Fruit fly (Drosophila melanogaster) whole organism, embryonic: ENCODE data around the gene dpp.
A peak's percentile ranks its signal among the peaks of the same experiment; 100 is the strongest.

Experiments used
- Antp ChIP-seq: fragments of 200-800 bp; sonication (Bioruptor generic); optimal IDR thresholded peaks from 3 replicates; lab custom pipeline; 2016; ENCODE audit warnings: missing biosample characterization, missing genetic modification characterization
- B-H2 ChIP-seq: fragments of 200-800 bp; sonication (Bioruptor generic); optimal IDR thresholded peaks from 2 replicates; lab custom pipeline; 2018; ENCODE audit warnings: missing biosample characterization, mild to moderate bottlenecking, missing genetic modification characterization
- BEAF-32 ChIP-seq: fragments of 200-800 bp; sonication (Bioruptor generic); optimal IDR thresholded peaks from 3 replicates; lab custom pipeline; 2017; ENCODE audit warnings: missing biosample characterization, missing genetic modification characterization, mild to moderate bottlenecking, moderate library complexity, missing genetic modification reagents
- CG10959 ChIP-seq: fragments of 200-800 bp; sonication (Bioruptor generic); IDR thresholded peaks from 2 replicates; pipeline ENCODE4 v1.3.6; 2022; ENCODE audit warnings: missing biosample characterization, missing genetic modification characterization
- CG11085 ChIP-seq: fragments of 200-800 bp; sonication (Bioruptor generic); IDR thresholded peaks from 2 replicates; pipeline ENCODE4 v1.3.6; 2022; ENCODE audit warnings: missing biosample characterization, missing genetic modification characterization
- CG12744 ChIP-seq: fragments of 200-800 bp; sonication (Bioruptor generic); optimal IDR thresholded peaks from 2 replicates; lab custom pipeline; 2016; ENCODE audit warnings: missing biosample characterization, missing genetic modification characterization
- CG13424 ChIP-seq: fragments of 200-800 bp; sonication (Bioruptor generic); optimal IDR thresholded peaks from 2 replicates; lab custom pipeline; 2019; ENCODE audit warnings: missing biosample characterization, mild to moderate bottlenecking, missing genetic modification characterization, moderate library complexity
- CG13894 ChIP-seq: fragments of 200-800 bp; sonication (Bioruptor generic); optimal IDR thresholded peaks from 3 replicates; lab custom pipeline; 2018; ENCODE audit warnings: missing biosample characterization, mild to moderate bottlenecking, missing genetic modification characterization, moderate library complexity
- CG14965 ChIP-seq: fragments of 200-800 bp; sonication (Bioruptor generic); optimal IDR thresholded peaks from 2 replicates; lab custom pipeline; 2016; ENCODE audit warnings: missing biosample characterization, missing genetic modification characterization, borderline replicate concordance
- CG1602 ChIP-seq: fragments of 200-800 bp; sonication (Bioruptor generic); optimal IDR thresholded peaks from 3 replicates; lab custom pipeline; 2016; ENCODE audit warnings: missing biosample characterization, missing genetic modification characterization
- CG17802 ChIP-seq: fragments of 200-800 bp; sonication (Bioruptor generic); optimal IDR thresholded peaks from 2 replicates; lab custom pipeline; 2018; ENCODE audit warnings: missing biosample characterization, mild to moderate bottlenecking, missing genetic modification characterization, moderate library complexity
- CG18476 ChIP-seq: fragments of 200-800 bp; sonication (Bioruptor generic); optimal IDR thresholded peaks from 2 replicates; lab custom pipeline; 2016; ENCODE audit warnings: missing biosample characterization, mild to moderate bottlenecking, missing genetic modification characterization
- CG2120 ChIP-seq: fragments of 200-800 bp; sonication (Bioruptor generic); optimal IDR thresholded peaks from 3 replicates; lab custom pipeline; 2016; ENCODE audit warnings: missing biosample characterization, missing genetic modification characterization
- CG31365 ChIP-seq: fragments of 200-800 bp; sonication (Bioruptor generic); optimal IDR thresholded peaks from 2 replicates; lab custom pipeline; 2018; ENCODE audit warnings: missing biosample characterization, mild to moderate bottlenecking, missing genetic modification characterization
- CG33557 ChIP-seq: fragments of 200-800 bp; sonication (Bioruptor generic); optimal IDR thresholded peaks from 2 replicates; lab custom pipeline; 2019; ENCODE audit warnings: missing biosample characterization, mild to moderate bottlenecking, missing genetic modification characterization, moderate library complexity
- CG3407 ChIP-seq: fragments of 200-800 bp; sonication (Bioruptor generic); optimal IDR thresholded peaks from 2 replicates; lab custom pipeline; 2018; ENCODE audit warnings: missing biosample characterization, mild to moderate bottlenecking, missing genetic modification characterization
- CG6254 ChIP-seq: fragments of 200-800 bp; sonication (Bioruptor generic); optimal IDR thresholded peaks from 3 replicates; lab custom pipeline; 2017; ENCODE audit warnings: mild to moderate bottlenecking, missing biosample characterization, missing genetic modification reagents, missing genetic modification characterization
- CG6689 ChIP-seq: fragments of 200-800 bp; sonication (Bioruptor generic); IDR thresholded peaks from 2 replicates; pipeline ENCODE4 v1.3.6; 2022; ENCODE audit warnings: missing biosample characterization, missing genetic modification characterization
- CG7271 ChIP-seq: fragments of 200-800 bp; sonication (Bioruptor generic); optimal IDR thresholded peaks from 2 replicates; lab custom pipeline; 2018; ENCODE audit warnings: missing biosample characterization, mild to moderate bottlenecking, missing genetic modification characterization, moderate library complexity
- CG7357 ChIP-seq: fragments of 200-800 bp; sonication (Bioruptor generic); IDR thresholded peaks from 3 replicates; pipeline ENCODE4 v1.3.6; 2022; ENCODE audit warnings: missing biosample characterization, missing genetic modification characterization
- CG7745 ChIP-seq: fragments of 200-800 bp; sonication (Bioruptor generic); optimal IDR thresholded peaks from 2 replicates; lab custom pipeline; 2018; ENCODE audit warnings: missing biosample characterization, mild to moderate bottlenecking, missing genetic modification characterization, moderate library complexity
- CG9727 ChIP-seq: fragments of 200-800 bp; sonication (Bioruptor generic); optimal IDR thresholded peaks from 3 replicates; lab custom pipeline; 2017; ENCODE audit warnings: missing biosample characterization, mild to moderate bottlenecking, missing genetic modification characterization
- CrebB ChIP-seq: fragments of 200-800 bp; sonication (Bioruptor generic); optimal IDR thresholded peaks from 3 replicates; lab custom pipeline; 2018; ENCODE audit warnings: missing biosample characterization, mild to moderate bottlenecking, missing genetic modification characterization
- Dek ChIP-seq: fragments of 200-800 bp; sonication (Bioruptor generic); optimal IDR thresholded peaks from 3 replicates; lab custom pipeline; 2019; ENCODE audit warnings: missing biosample characterization, mild to moderate bottlenecking, missing genetic modification characterization, moderate library complexity
- H15 ChIP-seq: fragments of 200-800 bp; sonication (Bioruptor generic); IDR thresholded peaks from 3 replicates; pipeline ENCODE4 v1.3.6; 2022; ENCODE audit warnings: missing biosample characterization, missing genetic modification characterization
- Six4 ChIP-seq: fragments of 200-800 bp; sonication (Bioruptor generic); optimal IDR thresholded peaks from 2 replicates; lab custom pipeline; 2016; ENCODE audit warnings: missing biosample characterization, missing genetic modification characterization
- Xbp1 ChIP-seq: fragments of 200-800 bp; sonication (Bioruptor generic); optimal IDR thresholded peaks from 3 replicates; lab custom pipeline; 2016; ENCODE audit warnings: missing biosample characterization, mild to moderate bottlenecking, missing genetic modification characterization
- abd-A ChIP-seq: fragments of 200-800 bp; sonication (Bioruptor generic); optimal IDR thresholded peaks from 3 replicates; lab custom pipeline; 2019; ENCODE audit warnings: missing biosample characterization, mild to moderate bottlenecking, missing genetic modification characterization, moderate library complexity
- ac ChIP-seq: fragments of 200-800 bp; sonication (Bioruptor generic); optimal IDR thresholded peaks from 3 replicates; lab custom pipeline; 2017; ENCODE audit warnings: missing biosample characterization, mild to moderate bottlenecking, missing genetic modification characterization
- btn ChIP-seq: fragments of 200-800 bp; sonication (Bioruptor generic); optimal IDR thresholded peaks from 2 replicates; lab custom pipeline; 2016; ENCODE audit warnings: missing biosample characterization, missing genetic modification characterization
- cas ChIP-seq: fragments of 200-800 bp; sonication (Bioruptor generic); IDR thresholded peaks from 2 replicates; pipeline ENCODE4 v1.3.6; 2022; ENCODE audit warnings: missing biosample characterization, missing genetic modification characterization
- corto ChIP-seq: fragments of 200-800 bp; sonication (Bioruptor generic); optimal IDR thresholded peaks from 2 replicates; lab custom pipeline; 2016; ENCODE audit warnings: missing biosample characterization, mild to moderate bottlenecking, missing genetic modification characterization, moderate library complexity
- dimm ChIP-seq: fragments of 200-800 bp; sonication (Bioruptor generic); IDR thresholded peaks from 2 replicates; pipeline ENCODE4 v1.3.6; 2022; ENCODE audit warnings: missing biosample characterization, missing genetic modification characterization
- dm ChIP-seq: fragments of 200-800 bp; sonication (Bioruptor generic); optimal IDR thresholded peaks from 3 replicates; lab custom pipeline; 2016; ENCODE audit warnings: missing biosample characterization, missing genetic modification characterization
- dmrt11E ChIP-seq: fragments of 200-800 bp; sonication (Bioruptor generic); optimal IDR thresholded peaks from 3 replicates; lab custom pipeline; 2018; ENCODE audit warnings: missing biosample characterization, mild to moderate bottlenecking, missing genetic modification characterization, moderate library complexity
- fu2 ChIP-seq: fragments of 200-800 bp; sonication (Bioruptor generic); optimal IDR thresholded peaks from 2 replicates; lab custom pipeline; 2016; ENCODE audit warnings: missing biosample characterization, missing genetic modification characterization
- gsb-n ChIP-seq: fragments of 200-800 bp; sonication (Bioruptor generic); optimal IDR thresholded peaks from 3 replicates; lab custom pipeline; 2018; ENCODE audit warnings: missing biosample characterization, mild to moderate bottlenecking, missing genetic modification characterization
- gt ChIP-seq: fragments of 200-800 bp; sonication (Bioruptor generic); IDR thresholded peaks from 2 replicates; pipeline ENCODE4 v1.3.6; 2022; ENCODE audit warnings: missing biosample characterization, missing genetic modification characterization
- hb ChIP-seq: fragments of 200-800 bp; sonication (Bioruptor generic); IDR thresholded peaks from 3 replicates; pipeline ENCODE4 v1.3.6; 2022; ENCODE audit warnings: missing biosample characterization, missing genetic modification characterization; ENCODE audit not compliant: partially characterized antibody
- luna ChIP-seq: fragments of 200-800 bp; sonication (Bioruptor generic); optimal IDR thresholded peaks from 2 replicates; lab custom pipeline; 2016; ENCODE audit warnings: missing biosample characterization, missing genetic modification characterization
- mam ChIP-seq: fragments of 200-800 bp; sonication (Bioruptor generic); optimal IDR thresholded peaks from 3 replicates; lab custom pipeline; 2016; ENCODE audit warnings: missing biosample characterization, missing genetic modification characterization
- nmo ChIP-seq: fragments of 200-800 bp; sonication (Bioruptor generic); optimal IDR thresholded peaks from 2 replicates; lab custom pipeline; 2018; ENCODE audit warnings: missing biosample characterization, mild to moderate bottlenecking, missing genetic modification characterization, moderate library complexity
- odd ChIP-seq: fragments of 200-800 bp; sonication (Bioruptor generic); optimal IDR thresholded peaks from 2 replicates; lab custom pipeline; 2017; ENCODE audit warnings: missing biosample characterization, mild to moderate bottlenecking, missing genetic modification characterization
- otp ChIP-seq: fragments of 200-800 bp; sonication (Bioruptor generic); IDR thresholded peaks from 3 replicates; pipeline ENCODE4, ENCODE4 v1.3.6; 2022; ENCODE audit warnings: missing biosample characterization, missing genetic modification characterization
- pita ChIP-seq: fragments of 200-800 bp; sonication (Bioruptor generic); optimal IDR thresholded peaks from 2 replicates; lab custom pipeline; 2017; ENCODE audit warnings: missing biosample characterization, mild to moderate bottlenecking, missing genetic modification characterization
- ranshi ChIP-seq: fragments of 200-800 bp; sonication (Bioruptor generic); IDR thresholded peaks from 2 replicates; pipeline ENCODE4 v1.3.6; 2022; ENCODE audit warnings: missing biosample characterization, missing genetic modification characterization
- stc ChIP-seq: fragments of 200-800 bp; sonication (Bioruptor generic); IDR thresholded peaks from 2 replicates; pipeline ENCODE4 v1.3.6; 2022; ENCODE audit warnings: missing biosample characterization, missing genetic modification characterization
- tio ChIP-seq: fragments of 200-800 bp; sonication (Bioruptor generic); optimal IDR thresholded peaks from 2 replicates; lab custom pipeline; 2017; ENCODE audit warnings: missing biosample characterization, missing genetic modification characterization, inconsistent platforms
- tll ChIP-seq, 2 experiments: fragments of 200-800 bp in 1 of 2; fragments of >200 bp in 1 of 2; sonication (Bioruptor generic) in 1 of 2; optimal IDR thresholded peaks; 2 replicates each; lab custom pipeline; 2017 to 2019; ENCODE audit warnings: missing biosample characterization in 2 of 2, missing genetic modification characterization in 2 of 2, mild to moderate bottlenecking in 1 of 2, moderate library complexity in 1 of 2
- zen ChIP-seq: fragments of 200-800 bp; sonication (Bioruptor generic); optimal IDR thresholded peaks from 3 replicates; lab custom pipeline; 2018; ENCODE audit warnings: missing biosample characterization, mild to moderate bottlenecking, missing genetic modification characterization, moderate library complexity

The dpp gene

dm6 chr2L:2494515-2495098 lies 66.4 kb downstream of the dpp start (continued):
- no peak for TF ChIP-seq CG12744 (GFP tag; lab: Kevin White, UChicago)
- peak; percentile 26 for TF ChIP-seq CG33557 (GFP tag; lab: Kevin White, UChicago)
- TF ChIP-seq CG31365, result no peak
- no peak; the same call in 1 of the 2 replicates for TF ChIP-seq ranshi
- no peak for TF ChIP-seq H15 (GFP tag; lab: Robert Waterston, UW)
- no peak for TF ChIP-seq Six4 (GFP tag; lab: Kevin White, UChicago)
- peak; percentile 13 for TF ChIP-seq CG1602 (GFP tag; lab: Kevin White, UChicago)
- no peak for TF ChIP-seq tll (GFP tag; optimal IDR thresholded peaks at IDR 0.05; lab: Kevin White, UChicago)
- TF ChIP-seq CG7271 (tag; lab: Kevin White, UChicago), result peak; percentile 40
- TF ChIP-seq CG18476 (GFP tag; lab: Kevin White, UChicago), result no peak
- no peak for TF ChIP-seq corto
- no peak for TF ChIP-seq CG13894 (tag; lab: Kevin White, UChicago)
- no peak for TF ChIP-seq zen
- no peak for TF ChIP-seq ac (GFP tag; lab: Kevin White, UChicago)
- TF ChIP-seq odd (GFP tag; lab: Kevin White, UChicago), result peak; percentile 17
- TF ChIP-seq luna, result no peak
- TF ChIP-seq hb (GFP tag; lab: Robert Waterston, UW), result no peak
- TF ChIP-seq CG2120 (GFP tag; lab: Kevin White, UChicago), result peak; percentile 6
- peak; percentile 72 for TF ChIP-seq CG9727 (GFP tag; lab: Kevin White, UChicago)
- TF ChIP-seq pita (GFP tag; lab: Kevin White, UChicago), result no peak
- TF ChIP-seq dmrt11E, result no peak
- no peak for TF ChIP-seq CG7357 (GFP tag; lab: Robert Waterston, UW)
- TF ChIP-seq Dek (tag; lab: Kevin White, UChicago), result no peak
- TF ChIP-seq btn (GFP tag; lab: Kevin White, UChicago), result peak; percentile 9
- TF ChIP-seq CG6254 (GFP tag; lab: Kevin White, UChicago), result no peak
- TF ChIP-seq CG6689, result 0 out of 2 replicates have a peak, but pooled peaks have one; percentile 19
- TF ChIP-seq abd-A (tag; lab: Kevin White, UChicago), result no peak
- no peak for TF ChIP-seq gsb-n (tag; lab: Kevin White, UChicago)
- peak; percentile 5 for TF ChIP-seq CrebB
- no peak for TF ChIP-seq fu2
- TF ChIP-seq CG17802, result no peak
- TF ChIP-seq dimm (GFP tag; lab: Robert Waterston, UW), result no peak
- peak; percentile 8 for TF ChIP-seq nmo
- TF ChIP-seq CG10959 (GFP tag; lab: Robert Waterston, UW), result 0 out of 2 replicates have a peak, but pooled peaks have one; percentile 28
- TF ChIP-seq B-H2 (GFP tag; lab: Kevin White, UChicago), result no peak
- TF ChIP-seq otp (GFP tag; lab: Robert Waterston, UW), result no peak
- TF ChIP-seq gt, result no peak
- peak; percentile 64 for TF ChIP-seq tio (GFP tag; lab: Kevin White, UChicago)
- TF ChIP-seq BEAF-32 (GFP tag; lab: Kevin White, UChicago), result no peak
- peak; percentile 46 for TF ChIP-seq Antp (GFP tag; lab: Kevin White, UChicago)
- no peak for TF ChIP-seq cas
- TF ChIP-seq CG13424 (tag; lab: Kevin White, UChicago), result no peak
- no peak for TF ChIP-seq dm (GFP tag; lab: Kevin White, UChicago)
- TF ChIP-seq mam (GFP tag; lab: Kevin White, UChicago), result no peak
- no peak for TF ChIP-seq Xbp1 (GFP tag; lab: Kevin White, UChicago)
- TF ChIP-seq stc (GFP tag; lab: Robert Waterston, UW), result no peak
- no peak for TF ChIP-seq CG7745
- no peak for TF ChIP-seq CG14965 (GFP tag; lab: Kevin White, UChicago)
- TF ChIP-seq CG11085 (GFP tag; lab: Robert Waterston, UW), result no peak
- peak; percentile 31 for TF ChIP-seq CG3407
